Worm (Caenorhabditis elegans) whole organism, L4/young adult: Measurements from ENCODE around the gene srx-18.

ENCODE experiments used
- W03F9.2 ChIP-seq: fragments of 150-350 bp; optimal IDR thresholded peaks from 2 replicates; lab custom pipeline; 2014; ENCODE audit warnings: missing biosample characterization, missing genetic modification characterization
- dao-5 ChIP-seq: sonication (generic microtip); optimal IDR thresholded peaks from 2 replicates; lab custom pipeline; 2016; ENCODE audit warnings: missing genotype, missing genetic modification characterization, moderate library complexity, missing compliant biosample characterization
- him-1 ChIP-seq: sonication (generic microtip); optimal IDR thresholded peaks from 2 replicates; lab custom pipeline; 2016; ENCODE audit warnings: missing genotype, missing genetic modification reagents, missing genetic modification characterization, missing compliant biosample characterization

DNA sequence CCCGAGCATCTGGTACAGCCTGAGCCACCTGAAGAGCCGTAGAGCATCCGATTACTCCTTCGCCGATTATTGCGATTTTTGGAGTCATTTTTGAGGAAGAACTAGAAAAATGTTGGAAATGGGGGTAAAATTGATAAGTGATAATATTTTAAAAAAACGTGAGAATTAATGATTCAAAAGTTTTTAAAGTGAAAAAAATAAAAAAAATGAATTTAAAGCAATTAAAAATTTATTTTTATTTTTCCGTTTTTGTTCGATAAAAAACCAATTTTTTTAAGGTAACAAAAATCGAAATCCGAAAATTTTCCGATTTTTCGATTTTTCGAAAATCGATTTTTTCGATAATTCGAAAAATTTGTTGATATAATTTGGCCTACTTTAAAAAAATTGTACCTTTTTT lies 21.6 kb downstream of the srx-18 start, which contains the start of gene ddo-1:
- TF ChIP-seq him-1 (no peak), W03F9.2 (tag; lab: Kevin White, UChicago) (no peak), dao-5 (tag; lab: Kevin White, UChicago) (no peak)
